Fruit fly (Drosophila melanogaster) whole organism, wandering third instar larva: ENCODE results near the gene Fam92.

Source experiments
- Abd-B ChIP-seq: fragments of >200 bp; optimal IDR thresholded peaks from 2 replicates; lab custom pipeline; 2017; ENCODE audit warnings: missing biosample characterization, missing genetic modification characterization
- CG32264 ChIP-seq: fragments of 200-800 bp; sonication (Bioruptor generic); optimal IDR thresholded peaks from 2 replicates; lab custom pipeline; 2016; ENCODE audit warnings: missing biosample characterization, missing genetic modification characterization
- CrebA ChIP-seq: fragments of 200-800 bp; sonication (Bioruptor generic); optimal IDR thresholded peaks from 2 replicates; lab custom pipeline; 2016; ENCODE audit warnings: missing biosample characterization, mild to moderate bottlenecking, missing genetic modification characterization, borderline replicate concordance
- Dfd ChIP-seq: fragments of >200 bp; optimal IDR thresholded peaks from 2 replicates; lab custom pipeline; 2017; ENCODE audit warnings: missing biosample characterization, missing genetic modification characterization
- Dif ChIP-seq: fragments of 200-275, 200-300 bp; sonication (Bioruptor generic); optimal IDR thresholded peaks from 2 replicates; lab custom pipeline; 2018; ENCODE audit warnings: missing biosample characterization, missing genetic modification characterization; ENCODE audit not compliant: partially characterized antibody
- GATAd ChIP-seq: sonication (Bioruptor generic); optimal IDR thresholded peaks from 2 replicates; lab custom pipeline; 2016; ENCODE audit warnings: missing biosample characterization, missing genetic modification characterization
- HLH106 ChIP-seq: fragments of 200-800 bp; optimal IDR thresholded peaks from 3 replicates; lab custom pipeline; 2019; ENCODE audit warnings: missing biosample characterization, mild to moderate bottlenecking, missing genetic modification characterization, moderate library complexity
- Hr78 ChIP-seq: fragments of >200 bp; optimal IDR thresholded peaks from 2 replicates; lab custom pipeline; 2017; ENCODE audit warnings: missing biosample characterization, missing genetic modification characterization
- Mio ChIP-seq: sonication (Bioruptor generic); optimal IDR thresholded peaks from 2 replicates; lab custom pipeline; 2016; ENCODE audit warnings: missing biosample characterization, missing genetic modification characterization
- N ChIP-seq: fragments of >200 bp; optimal IDR thresholded peaks from 2 replicates; lab custom pipeline; 2018; ENCODE audit warnings: missing biosample characterization, missing external identifiers, missing genetic modification characterization
- OdsH ChIP-seq: fragments of 200-800 bp; sonication (Bioruptor generic); optimal IDR thresholded peaks from 2 replicates; lab custom pipeline; 2016; ENCODE audit warnings: missing biosample characterization, mild to moderate bottlenecking, missing genetic modification characterization
- Rel ChIP-seq, 2 experiments: fragments of 200-800 bp; sonication (Bioruptor generic) in 1 of 2; optimal IDR thresholded peaks; 2 replicates in 1 of 2; 3 replicates in 1 of 2; lab custom pipeline; 2016 to 2019; ENCODE audit warnings: mild to moderate bottlenecking in 2 of 2, missing biosample characterization in 2 of 2, missing genetic modification characterization in 2 of 2, moderate library complexity in 1 of 2
- Sp1 ChIP-seq: fragments of 200-800 bp; sonication (Bioruptor generic); optimal IDR thresholded peaks from 3 replicates; lab custom pipeline; 2019; ENCODE audit warnings: missing biosample characterization, mild to moderate bottlenecking, missing genetic modification characterization, moderate library complexity
- Vsx2 ChIP-seq: fragments of 200-300, 225-300 bp; sonication (Bioruptor generic); optimal IDR thresholded peaks from 2 replicates; lab custom pipeline; 2018; ENCODE audit warnings: missing biosample characterization, missing genetic modification characterization; ENCODE audit not compliant: partially characterized antibody
- br ChIP-seq: fragments of 200-800 bp; sonication (Bioruptor generic); optimal IDR thresholded peaks from 2 replicates; lab custom pipeline; 2016; ENCODE audit warnings: missing biosample characterization, missing genetic modification characterization
- brk ChIP-seq: fragments of 200-800 bp; sonication (Bioruptor generic); optimal IDR thresholded peaks from 2 replicates; lab custom pipeline; 2016; ENCODE audit warnings: missing biosample characterization, mild to moderate bottlenecking, missing genetic modification characterization
- dmrt93B ChIP-seq: fragments of 200-800 bp; sonication (Bioruptor generic); optimal IDR thresholded peaks from 2 replicates; lab custom pipeline; 2018; ENCODE audit warnings: missing biosample characterization, mild to moderate bottlenecking, missing genetic modification characterization
- dsf ChIP-seq: sonication (Bioruptor generic); optimal IDR thresholded peaks from 2 replicates; lab custom pipeline; 2016; ENCODE audit warnings: missing biosample characterization, missing genetic modification characterization, borderline replicate concordance
- foxo ChIP-seq, 2 experiments: fragments of 200-800 bp; sonication (Bioruptor generic); optimal IDR thresholded peaks; 2 replicates in 1 of 2; 3 replicates in 1 of 2; lab custom pipeline; 2016 to 2017; ENCODE audit warnings: missing biosample characterization in 2 of 2, missing genetic modification characterization in 2 of 2
- fru ChIP-seq: fragments of 200-800 bp; sonication (Bioruptor generic); optimal IDR thresholded peaks from 3 replicates; lab custom pipeline; 2016; ENCODE audit warnings: missing biosample characterization, mild to moderate bottlenecking, missing genetic modification characterization
- h ChIP-seq: fragments of 200-800 bp; sonication (Bioruptor generic); optimal IDR thresholded peaks from 3 replicates; lab custom pipeline; 2016; ENCODE audit warnings: missing biosample characterization, mild to moderate bottlenecking, missing genetic modification characterization
- jim ChIP-seq: fragments of 175-275, 200-325 bp; sonication (Bioruptor generic); optimal IDR thresholded peaks from 2 replicates; lab custom pipeline; 2016; ENCODE audit warnings: missing biosample characterization, mild to moderate bottlenecking, missing genetic modification characterization
- lola ChIP-seq: fragments of >200 bp; optimal IDR thresholded peaks from 2 replicates; lab custom pipeline; 2017; ENCODE audit warnings: missing biosample characterization, missing genetic modification characterization
- pan ChIP-seq: fragments of >200 bp; optimal IDR thresholded peaks from 2 replicates; lab custom pipeline; 2017
- rgr ChIP-seq: fragments of 200-800 bp; sonication (Bioruptor generic); optimal IDR thresholded peaks from 3 replicates; lab custom pipeline; 2016; ENCODE audit warnings: missing biosample characterization, mild to moderate bottlenecking, missing genetic modification characterization
- sage ChIP-seq: fragments of 200-800 bp; sonication (Bioruptor generic); optimal IDR thresholded peaks from 2 replicates; lab custom pipeline; 2016; ENCODE audit warnings: missing biosample characterization, mild to moderate bottlenecking, missing genetic modification characterization
- sv ChIP-seq: fragments of 200-800 bp; sonication (Bioruptor generic); optimal IDR thresholded peaks from 3 replicates; lab custom pipeline; 2016; ENCODE audit warnings: missing biosample characterization, missing genetic modification characterization
- tai ChIP-seq: sonication (Bioruptor generic); optimal IDR thresholded peaks from 2 replicates; lab custom pipeline; 2016; ENCODE audit warnings: missing biosample characterization, missing genetic modification characterization

Fam92 gene

DNA sequence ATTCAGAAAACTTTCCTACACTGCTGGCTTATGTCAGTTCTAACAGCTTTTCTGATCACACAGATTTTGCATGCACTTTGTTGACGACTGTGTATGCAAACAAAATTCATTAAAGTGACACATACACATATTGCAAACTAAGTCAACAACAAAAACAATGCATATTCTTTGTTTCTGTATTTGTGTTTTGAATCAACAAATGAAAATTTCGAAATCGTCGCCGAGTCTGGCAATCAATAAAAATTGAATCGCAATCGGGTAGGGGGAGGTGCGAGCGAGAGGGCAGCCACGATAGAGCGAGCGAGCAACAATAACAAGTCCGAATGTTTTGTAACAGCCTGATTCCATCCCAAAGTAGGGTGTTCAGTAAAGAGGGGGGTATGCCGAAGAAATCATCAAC lies 38.3 kb downstream of the Fam92 start:
- TF ChIP-seq br (peak; percentile 17), h (peak; percentile 1), rgr (GFP tag; lab: Kevin White, UChicago) (peak; percentile 30), HLH106 (tag; lab: Kevin White, UChicago) (no peak), Rel (GFP tag; optimal IDR thresholded peaks at IDR 0.05; lab: Kevin White, UChicago) (no peak), Rel (tag; optimal IDR thresholded peaks at IDR 0.05; lab: Kevin White, UChicago) (peak; percentile 4), Dif (no peak), tai (GFP tag; lab: Kevin White, UChicago) (peak; percentile 27)
- TF ChIP-seq, all 38 proteins: peak for 5

DNA sequence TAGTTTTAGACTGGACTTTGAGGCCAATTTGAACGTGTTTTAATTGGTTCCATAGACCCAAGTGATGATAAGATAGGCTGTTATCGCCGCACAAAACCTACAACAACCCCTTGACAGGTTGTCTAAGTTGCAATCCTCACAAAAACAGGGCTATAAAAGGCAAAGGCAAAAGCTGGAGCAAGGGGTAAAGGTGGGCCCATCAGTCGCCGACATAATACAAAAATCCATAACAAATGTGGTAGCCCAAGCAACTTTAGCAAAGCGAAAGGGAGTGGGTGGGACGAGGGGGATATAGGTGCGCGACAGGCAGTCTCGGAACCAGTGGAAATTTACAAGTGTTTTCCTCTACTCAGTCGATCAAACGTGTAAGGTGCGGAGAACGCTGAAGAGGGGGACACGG lies 39.4 kb downstream of the Fam92 start:
- no peak for TF ChIP-seq sv (GFP tag; lab: Kevin White, UChicago)
- TF ChIP-seq Hr78: no peak
- TF ChIP-seq Sp1 (GFP tag; lab: Kevin White, UChicago): no peak
- no peak for TF ChIP-seq HLH106 (tag; lab: Kevin White, UChicago)

DNA sequence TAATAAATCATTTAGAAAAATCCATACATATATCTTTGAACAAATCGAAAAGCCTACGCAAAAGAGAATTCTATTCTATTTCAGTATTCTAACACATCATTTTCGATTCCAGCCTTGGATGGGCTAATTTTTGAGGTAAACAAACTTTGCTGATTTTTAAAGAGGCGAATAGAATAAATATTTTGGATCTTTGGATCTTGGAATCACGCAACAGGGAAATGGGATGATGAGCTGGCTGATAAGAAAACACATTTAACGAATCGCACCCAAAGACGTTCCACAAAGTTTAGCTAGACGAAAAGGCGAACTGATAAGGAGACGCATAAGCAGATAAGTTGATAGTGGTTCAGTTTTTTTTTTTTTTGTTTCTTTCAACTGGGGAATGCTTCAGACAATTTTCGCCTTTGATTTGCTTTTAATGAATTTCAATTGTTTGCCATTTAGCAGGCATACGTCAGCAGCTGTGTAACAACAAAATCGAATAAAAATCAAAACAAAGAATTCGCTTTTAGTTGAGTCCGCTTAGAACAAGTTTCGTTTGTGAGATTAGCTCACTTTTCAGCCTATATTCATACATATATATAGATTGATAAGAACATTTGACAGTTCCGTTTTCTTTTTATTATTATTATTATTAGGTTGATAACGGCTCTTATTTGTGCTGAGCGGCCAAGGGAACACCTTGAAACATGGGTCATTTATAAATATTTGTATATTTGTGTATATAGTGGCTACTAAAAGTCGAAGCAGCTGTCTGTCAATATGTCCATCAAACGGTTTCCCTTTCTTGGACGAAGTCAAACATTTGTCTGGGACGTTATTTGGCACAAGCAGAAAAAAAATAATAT lies 40.7 kb downstream of the Fam92 start:
- TF ChIP-seq Abd-B (no peak), N (GFP tag; lab: Kevin White, UChicago) (no peak), lola (GFP tag; lab: Kevin White, UChicago) (no peak), sage (GFP tag; lab: Kevin White, UChicago) (no peak), CG32264 (GFP tag; lab: Kevin White, UChicago) (no peak), sv (GFP tag; lab: Kevin White, UChicago) (no peak), h (no peak), HLH106 (tag; lab: Kevin White, UChicago) (no peak), fru (GFP tag; lab: Kevin White, UChicago) (no peak), dsf (GFP tag; lab: Kevin White, UChicago) (no peak), tai (GFP tag; lab: Kevin White, UChicago) (no peak), dmrt93B (GFP tag; lab: Kevin White, UChicago) (no peak), Mio (GFP tag; lab: Kevin White, UChicago) (no peak), Vsx2 (GFP tag; lab: Kevin White, UChicago) (no peak), pan (no peak), Rel (GFP tag; optimal IDR thresholded peaks at IDR 0.05; lab: Kevin White, UChicago) (no peak), Rel (tag; optimal IDR thresholded peaks at IDR 0.05; lab: Kevin White, UChicago) (no peak), OdsH (GFP tag; lab: Kevin White, UChicago) (no peak), GATAd (GFP tag; lab: Kevin White, UChicago) (no peak), brk (no peak), CrebA (GFP tag; lab: Kevin White, UChicago) (no peak)
- TF ChIP-seq, all 38 proteins: peak for 0

DNA sequence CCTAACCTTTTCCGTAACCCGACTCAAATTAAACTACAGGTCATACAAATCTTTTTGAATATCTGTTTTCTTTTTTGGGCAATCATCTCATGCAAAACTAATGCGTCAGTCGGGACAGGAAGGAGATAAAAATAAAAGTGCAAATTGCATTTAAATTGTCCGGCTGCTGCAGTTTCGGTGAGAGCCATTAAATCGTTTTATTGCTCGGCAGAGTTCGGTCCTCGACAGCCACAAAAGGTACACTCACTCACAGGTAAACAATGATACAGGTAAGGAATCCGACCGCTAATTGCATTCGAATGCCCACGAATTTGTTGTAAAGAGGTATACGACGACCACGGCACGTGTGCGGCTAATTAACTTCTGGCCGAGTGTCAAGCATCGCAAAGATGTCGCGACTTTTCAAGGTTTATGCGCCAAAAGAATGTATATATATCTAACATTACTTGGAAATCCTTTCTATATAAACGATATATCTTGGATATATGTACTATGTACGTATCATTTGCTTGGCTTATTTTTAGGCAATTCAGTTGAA lies 41.9 kb downstream of the Fam92 start:
- TF ChIP-seq jim (GFP tag; lab: Kevin White, UChicago) (no peak), N (GFP tag; lab: Kevin White, UChicago) (no peak), dsf (GFP tag; lab: Kevin White, UChicago) (no peak)

DNA sequence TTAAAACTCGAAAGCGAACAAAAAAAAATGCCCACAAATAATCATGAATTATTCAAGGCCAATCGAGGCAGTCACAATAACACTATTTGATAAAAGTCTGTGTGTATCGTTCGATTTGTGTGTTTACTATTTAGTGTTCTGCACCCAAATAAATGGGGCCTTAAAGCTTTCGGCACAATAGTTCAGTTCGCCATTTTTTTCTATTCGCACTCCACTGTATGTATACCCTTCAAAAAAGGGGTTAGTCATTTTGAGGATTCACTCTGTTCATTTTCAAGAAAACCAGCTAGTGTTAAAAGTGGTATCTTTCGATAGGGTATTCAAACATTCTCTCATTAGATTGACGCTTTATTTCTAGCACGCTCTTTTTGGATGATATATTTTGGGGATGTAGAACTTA lies 43.0 kb downstream of the Fam92 start:
- TF ChIP-seq sv (GFP tag; lab: Kevin White, UChicago) (peak; percentile 30), Abd-B (no peak)

DNA sequence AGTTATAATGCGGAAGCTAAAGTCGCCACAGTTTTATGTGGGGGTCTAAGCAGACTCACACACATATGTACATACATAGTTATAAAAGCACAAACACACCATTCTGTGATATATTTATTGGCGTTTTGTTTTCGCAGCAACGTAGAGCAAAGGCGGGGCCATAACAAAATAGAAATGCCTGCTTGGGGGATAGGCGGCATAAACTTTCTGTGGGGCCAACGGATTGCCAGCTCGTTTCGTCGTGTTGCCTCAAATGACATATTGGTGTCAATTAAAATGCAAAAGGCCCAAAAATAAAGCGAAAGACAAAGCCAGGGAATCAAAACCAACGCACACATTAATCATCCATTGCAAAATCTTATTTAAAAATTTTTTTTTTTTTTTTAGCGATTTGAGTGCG lies 44.1 kb downstream of the Fam92 start:
- TF ChIP-seq OdsH (GFP tag; lab: Kevin White, UChicago): no peak
- TF ChIP-seq rgr (GFP tag; lab: Kevin White, UChicago): no peak
- TF ChIP-seq lola (GFP tag; lab: Kevin White, UChicago): no peak
- no peak for TF ChIP-seq pan
- no peak for TF ChIP-seq sage (GFP tag; lab: Kevin White, UChicago)
- no peak for TF ChIP-seq foxo (GFP tag; optimal IDR thresholded peaks at IDR 0.05; lab: Kevin White, UChicago)
- no peak for TF ChIP-seq Rel (GFP tag; optimal IDR thresholded peaks at IDR 0.05; lab: Kevin White, UChicago)
- TF ChIP-seq Rel (tag; optimal IDR thresholded peaks at IDR 0.05; lab: Kevin White, UChicago): no peak
- no peak for TF ChIP-seq jim (GFP tag; lab: Kevin White, UChicago)
- TF ChIP-seq tai (GFP tag; lab: Kevin White, UChicago): no peak
- TF ChIP-seq Mio (GFP tag; lab: Kevin White, UChicago): no peak
- no peak for TF ChIP-seq Dfd (GFP tag; lab: Kevin White, UChicago)
- no peak for TF ChIP-seq Sp1 (GFP tag; lab: Kevin White, UChicago)
